Worm (Caenorhabditis elegans) whole organism, L2 larva: ENCODE data around the gene E03H12.5.
"Not testable (repeated sequence)": the region's sequence is repeated elsewhere in the genome, so short reads cannot be mapped to it uniquely, and the experiment has no call there.

ENCODE experiments used
- alr-1 ChIP-seq: fragments of 150-350 bp; optimal IDR thresholded peaks from 2 replicates; lab custom pipeline; 2014; ENCODE audit warnings: missing biosample characterization, missing genetic modification characterization
- ama-1 ChIP-seq: fragments of 150-350 bp; optimal IDR thresholded peaks from 2 replicates; lab custom pipeline; 2018; ENCODE audit warnings: inconsistent platforms
- nhr-237 ChIP-seq: fragments of 150-350 bp; optimal IDR thresholded peaks from 2 replicates; lab custom pipeline; 2014; ENCODE audit warnings: missing biosample characterization, missing genetic modification characterization
- nhr-25 ChIP-seq: fragments of 150-350 bp; sonication (generic microtip); optimal IDR thresholded peaks from 3 replicates; lab custom pipeline; 2014; ENCODE audit warnings: missing biosample characterization, missing genetic modification characterization
- unc-62 ChIP-seq: fragments of 150-350 bp; optimal IDR thresholded peaks from 2 replicates; lab custom pipeline; 2014; ENCODE audit warnings: missing biosample characterization, missing genetic modification reagents, missing genetic modification characterization

- not testable (repeated sequence) for TF ChIP-seq nhr-237; nhr-25 (tag; lab: Kevin White, UChicago); ama-1 (lab: Kevin White, UChicago); unc-62 (GFP tag; lab: Kevin White, UChicago); alr-1 (tag; lab: Kevin White, UChicago)
These were observed 40.0 kb downstream of the E03H12.5 start, which contains the start of gene T28H11.7 for ce11 chrIV:5017075-5017474.
